Worm (Caenorhabditis elegans) whole organism, mixed stage, embryonic: ENCODE results near the gene shn-1.

Source experiments
- M03D4.4 ChIP-seq: sonication (generic microtip); optimal IDR thresholded peaks from 2 replicates; lab custom pipeline; 2017; ENCODE audit warnings: mild to moderate bottlenecking, missing genetic modification characterization, missing compliant biosample characterization
- bed-3 ChIP-seq: fragments of 200-800 bp; sonication (Bioruptor generic); optimal IDR thresholded peaks from 3 replicates; lab custom pipeline; 2018; ENCODE audit warnings: mild to moderate bottlenecking, missing genetic modification characterization, moderate library complexity, missing compliant biosample characterization
- blmp-1 ChIP-seq: fragments of 150-350 bp; optimal IDR thresholded peaks from 2 replicates; lab custom pipeline; 2014; ENCODE audit warnings: missing biosample characterization, missing genetic modification characterization
- ceh-39 ChIP-seq: fragments of 150-350 bp; optimal IDR thresholded peaks from 2 replicates; lab custom pipeline; 2014; ENCODE audit warnings: missing biosample characterization, missing genetic modification characterization
- ceh-43 ChIP-seq: fragments of 200-800 bp; sonication (Bioruptor generic); optimal IDR thresholded peaks from 2 replicates; lab custom pipeline; 2018; ENCODE audit warnings: mild to moderate bottlenecking, missing genetic modification characterization, moderate library complexity, missing compliant biosample characterization
- ceh-83 ChIP-seq: fragments of 200-800 bp; sonication (Bioruptor generic); optimal IDR thresholded peaks from 2 replicates; lab custom pipeline; 2018; ENCODE audit warnings: mild to moderate bottlenecking, missing genetic modification characterization, missing compliant biosample characterization
- ces-1 ChIP-seq: fragments of 150-350 bp; optimal IDR thresholded peaks from 2 replicates; lab custom pipeline; 2014; ENCODE audit warnings: missing biosample characterization, missing genetic modification reagents, missing genetic modification characterization
- cnd-1 ChIP-seq: fragments of 200-800 bp; sonication (Bioruptor generic); optimal IDR thresholded peaks from 2 replicates; lab custom pipeline; 2018; ENCODE audit warnings: mild to moderate bottlenecking, missing genetic modification characterization, missing compliant biosample characterization
- drap-1 ChIP-seq: fragments of 200-800 bp; sonication (Bioruptor generic); optimal IDR thresholded peaks from 3 replicates; lab custom pipeline; 2018; ENCODE audit warnings: mild to moderate bottlenecking, missing genetic modification characterization, missing compliant biosample characterization
- elt-1 ChIP-seq: sonication (generic microtip); optimal IDR thresholded peaks from 2 replicates; lab custom pipeline; 2017; ENCODE audit warnings: missing genetic modification characterization, mild to moderate bottlenecking, missing compliant biosample characterization, antibody characterized with exemption, moderate library complexity, borderline replicate concordance; ENCODE audit not compliant: insufficient read depth
- elt-3 ChIP-seq: fragments of 150-350 bp; optimal IDR thresholded peaks from 2 replicates; lab custom pipeline; 2014; ENCODE audit warnings: missing biosample characterization, missing genetic modification characterization
- ham-2 ChIP-seq: fragments of 200-800 bp; sonication (Bioruptor generic); optimal IDR thresholded peaks from 2 replicates; lab custom pipeline; 2018; ENCODE audit warnings: mild to moderate bottlenecking, missing genetic modification characterization, missing compliant biosample characterization
- hlh-1 ChIP-seq: fragments of 150-350 bp; optimal IDR thresholded peaks from 2 replicates; lab custom pipeline; 2014; ENCODE audit warnings: missing biosample characterization, missing genetic modification reagents, missing genetic modification characterization
- lin-13 ChIP-seq: fragments of 150-350 bp; optimal IDR thresholded peaks from 2 replicates; lab custom pipeline; 2014; ENCODE audit warnings: missing biosample characterization, missing genetic modification characterization
- lin-32 ChIP-seq: fragments of 200-800 bp; sonication (Bioruptor generic); optimal IDR thresholded peaks from 2 replicates; lab custom pipeline; 2018; ENCODE audit warnings: mild to moderate bottlenecking, missing genetic modification characterization, missing compliant biosample characterization
- lsy-2 ChIP-seq: fragments of 150-350 bp; optimal IDR thresholded peaks from 2 replicates; lab custom pipeline; 2014; ENCODE audit warnings: missing biosample characterization, missing genetic modification characterization
- mab-5 ChIP-seq: fragments of 150-350 bp; optimal IDR thresholded peaks from 2 replicates; lab custom pipeline; 2014; ENCODE audit warnings: missing biosample characterization, missing genetic modification characterization
- mep-1 ChIP-seq: fragments of 150-350 bp; optimal IDR thresholded peaks from 2 replicates; lab custom pipeline; 2017; ENCODE audit warnings: missing biosample characterization, missing genetic modification reagents, missing genetic modification characterization, inconsistent platforms
- mls-2 ChIP-seq: sonication (generic microtip); optimal IDR thresholded peaks from 2 replicates; lab custom pipeline; 2016; ENCODE audit warnings: mild to moderate bottlenecking, missing genetic modification characterization, moderate library complexity, missing compliant biosample characterization
- nhr-2 ChIP-seq: fragments of 150-350 bp; optimal IDR thresholded peaks from 2 replicates; lab custom pipeline; 2014; ENCODE audit warnings: missing biosample characterization, missing genetic modification characterization
- nhr-237 ChIP-seq: fragments of 150-350 bp; optimal IDR thresholded peaks from 2 replicates; lab custom pipeline; 2014; ENCODE audit warnings: missing biosample characterization, missing genetic modification characterization
- nhr-28 ChIP-seq: fragments of 150-350 bp; optimal IDR thresholded peaks from 2 replicates; lab custom pipeline; 2014; ENCODE audit warnings: missing biosample characterization, missing genetic modification characterization
- pha-4 ChIP-seq: fragments of 150-350 bp; optimal IDR thresholded peaks from 2 replicates; lab custom pipeline; 2018; ENCODE audit warnings: missing biosample characterization, missing genetic modification reagents, missing genetic modification characterization
- sem-2 ChIP-seq: fragments of 200-800 bp; sonication (Bioruptor generic); optimal IDR thresholded peaks from 2 replicates; lab custom pipeline; 2018; ENCODE audit warnings: mild to moderate bottlenecking, missing genetic modification characterization, missing compliant biosample characterization
- snpc-4 ChIP-seq: fragments of 150-350 bp; optimal IDR thresholded peaks from 2 replicates; lab custom pipeline; 2014; ENCODE audit warnings: missing biosample characterization, missing genetic modification characterization
- sptf-1 ChIP-seq: sonication (generic microtip); optimal IDR thresholded peaks from 2 replicates; lab custom pipeline; 2017; ENCODE audit warnings: mild to moderate bottlenecking, missing genetic modification characterization, moderate library complexity, missing compliant biosample characterization
- unc-120 ChIP-seq: sonication (generic microtip); optimal IDR thresholded peaks from 2 replicates; lab custom pipeline; 2017; ENCODE audit warnings: missing genetic modification characterization, missing compliant biosample characterization; ENCODE audit not compliant: poor library complexity, severe bottlenecking
- unc-39 ChIP-seq: fragments of 150-350 bp; optimal IDR thresholded peaks from 2 replicates; lab custom pipeline; 2014; ENCODE audit warnings: missing biosample characterization, missing genetic modification characterization
- unc-62 ChIP-seq: fragments of 150-350 bp; optimal IDR thresholded peaks from 2 replicates; lab custom pipeline; 2014; ENCODE audit warnings: missing biosample characterization, missing genetic modification reagents, missing genetic modification characterization
- zip-8 ChIP-seq: fragments of 150-350 bp; optimal IDR thresholded peaks from 2 replicates; lab custom pipeline; 2014; ENCODE audit warnings: missing biosample characterization, missing genetic modification characterization
- ztf-11 ChIP-seq: fragments of 150-350 bp; optimal IDR thresholded peaks from 2 replicates; lab custom pipeline; 2014; ENCODE audit warnings: missing biosample characterization, missing genetic modification characterization

Gene shn-1

DNA sequence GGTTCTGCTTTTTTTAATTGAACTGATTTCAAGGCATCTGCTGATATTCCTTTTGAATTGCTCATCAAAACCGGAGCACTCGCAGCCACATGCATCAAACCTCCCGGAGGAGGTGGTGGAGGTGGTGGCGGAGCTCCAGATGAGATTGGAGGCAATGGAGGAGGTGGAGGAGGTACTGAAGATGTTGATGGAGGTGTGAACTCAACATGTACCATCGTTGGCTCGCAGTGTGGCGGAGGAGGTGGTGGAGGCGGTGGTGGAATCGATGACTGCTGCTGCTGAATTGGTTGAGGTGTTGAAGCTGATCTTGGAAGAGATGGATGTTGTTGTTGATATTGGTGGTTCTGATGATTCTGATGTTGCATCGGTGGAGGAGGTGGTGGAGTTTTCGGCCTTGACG is 3.8 kb downstream of the shn-1 start:
- TF ChIP-seq lin-13 (no peak), elt-3 (tag; lab: Kevin White, UChicago) (no peak), nhr-2 (no peak), mep-1 (tag; lab: Kevin White, UChicago) (no peak), ham-2 (GFP tag; lab: Kevin White, UChicago) (no peak), blmp-1 (no peak), sptf-1 (no peak), cnd-1 (tag; lab: Kevin White, UChicago) (no peak), lin-32 (no peak), ceh-43 (GFP tag; lab: Kevin White, UChicago) (no peak), elt-1 (no peak), mls-2 (tag; lab: Kevin White, UChicago) (no peak), lsy-2 (tag; lab: Kevin White, UChicago) (no peak)

ce11 chrII:11384099-11384498 is 6.7 kb downstream of the shn-1 start:
- TF ChIP-seq drap-1 = no peak
- TF ChIP-seq cnd-1 (tag; lab: Kevin White, UChicago) = no peak
- no peak for TF ChIP-seq unc-39 (tag; lab: Kevin White, UChicago)
- no peak for TF ChIP-seq ceh-39 (tag; lab: Kevin White, UChicago)
- TF ChIP-seq mep-1 (tag; lab: Kevin White, UChicago) = no peak

DNA sequence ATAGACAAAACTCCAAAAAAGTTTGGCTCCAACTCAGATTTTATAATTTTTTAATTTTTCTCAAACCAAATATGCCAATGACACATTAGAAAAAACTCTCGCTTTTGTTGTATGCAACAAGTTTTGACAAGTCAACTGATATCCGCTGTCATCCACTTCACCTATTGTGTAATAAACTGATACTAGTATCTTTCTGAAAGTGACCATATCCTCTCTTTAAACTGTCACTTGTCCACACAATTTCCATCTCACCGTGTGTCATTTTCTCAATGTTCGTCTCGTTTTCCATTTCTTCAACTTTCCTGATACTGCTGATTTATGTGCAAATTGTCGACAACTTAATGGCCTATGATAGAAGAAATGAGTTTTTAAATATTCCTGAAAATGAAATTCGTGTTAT is 7.7 kb downstream of the shn-1 start, which contains the start of the genes C33B4.5 and C33B4.4:
TSS of gene C33B4.5 (plus strand) at position 270 of the 400 bp plus-strand sequence.
TSS of gene C33B4.4 (minus strand) at position 385 of the 400 bp plus-strand sequence.
- TF ChIP-seq sptf-1 = no peak
- TF ChIP-seq zip-8 (tag; lab: Kevin White, UChicago) = no peak
- no peak for TF ChIP-seq M03D4.4
- TF ChIP-seq unc-120 (tag; lab: Kevin White, UChicago) = no peak
- no peak for TF ChIP-seq sem-2
- no peak for TF ChIP-seq blmp-1
- no peak for TF ChIP-seq ces-1 (GFP tag; lab: Kevin White, UChicago)
- TF ChIP-seq ztf-11 (tag; lab: Kevin White, UChicago) = no peak
- TF ChIP-seq lin-13 = no peak
- no peak for TF ChIP-seq pha-4
- TF ChIP-seq bed-3 (GFP tag; lab: Kevin White, UChicago) = no peak
- TF ChIP-seq ceh-39 (tag; lab: Kevin White, UChicago) = no peak
- TF ChIP-seq elt-3 (tag; lab: Kevin White, UChicago) = no peak
- TF ChIP-seq cnd-1 (tag; lab: Kevin White, UChicago) = no peak
- TF ChIP-seq lin-32 = no peak
- TF ChIP-seq mep-1 (tag; lab: Kevin White, UChicago) = no peak

- TF ChIP-seq snpc-4 (tag; lab: Kevin White, UChicago) (no peak), ceh-83 (GFP tag; lab: Kevin White, UChicago) (no peak), unc-39 (tag; lab: Kevin White, UChicago) (no peak), nhr-28 (tag; lab: Kevin White, UChicago) (no peak), mab-5 (tag; lab: Kevin White, UChicago) (no peak), ham-2 (GFP tag; lab: Kevin White, UChicago) (no peak), cnd-1 (tag; lab: Kevin White, UChicago) (no peak)
Measured at ce11 chrII:11377700-11378099, 13.1 kb downstream of the shn-1 start.

DNA sequence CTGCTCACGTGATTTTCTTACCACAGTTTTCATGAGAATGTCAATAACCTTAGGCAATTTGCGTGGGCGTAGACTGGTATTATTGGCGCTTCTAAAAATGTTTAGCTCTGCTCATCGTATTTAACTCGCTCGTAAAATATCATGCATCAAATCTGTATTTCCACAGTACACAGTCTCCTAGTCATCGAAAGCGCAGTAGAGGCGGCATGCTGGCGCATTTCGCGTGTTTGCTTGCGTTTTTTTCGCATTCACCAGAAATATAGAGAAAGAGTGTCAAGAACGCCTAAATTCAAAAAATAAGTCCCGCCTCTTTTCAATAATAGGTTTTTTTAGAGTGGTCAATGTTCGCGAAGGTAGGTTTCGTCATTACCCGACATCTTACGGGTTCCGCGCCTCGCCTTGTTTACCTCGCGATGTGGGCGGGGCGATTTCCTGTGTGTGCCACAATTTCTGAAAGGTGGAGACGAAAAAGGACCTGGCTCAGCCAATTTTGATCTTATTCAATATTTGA is 14.1 kb downstream of the shn-1 start:
- TF ChIP-seq lin-32 (no peak), unc-62 (GFP tag; lab: Kevin White, UChicago) (no peak), unc-120 (tag; lab: Kevin White, UChicago) (no peak), zip-8 (tag; lab: Kevin White, UChicago) (no peak), elt-3 (tag; lab: Kevin White, UChicago) (no peak), nhr-237 (tag; lab: Kevin White, UChicago) (no peak), hlh-1 (tag; lab: Kevin White, UChicago) (no peak), drap-1 (no peak), lin-13 (no peak), nhr-28 (tag; lab: Kevin White, UChicago) (no peak), pha-4 (no peak), mls-2 (tag; lab: Kevin White, UChicago) (no peak), blmp-1 (no peak), mep-1 (tag; lab: Kevin White, UChicago) (no peak), ceh-43 (GFP tag; lab: Kevin White, UChicago) (no peak), cnd-1 (tag; lab: Kevin White, UChicago) (no peak), lsy-2 (tag; lab: Kevin White, UChicago) (no peak)
